Worm (Caenorhabditis elegans): ENCODE measurements around the gene T01H3.3.

DNA sequence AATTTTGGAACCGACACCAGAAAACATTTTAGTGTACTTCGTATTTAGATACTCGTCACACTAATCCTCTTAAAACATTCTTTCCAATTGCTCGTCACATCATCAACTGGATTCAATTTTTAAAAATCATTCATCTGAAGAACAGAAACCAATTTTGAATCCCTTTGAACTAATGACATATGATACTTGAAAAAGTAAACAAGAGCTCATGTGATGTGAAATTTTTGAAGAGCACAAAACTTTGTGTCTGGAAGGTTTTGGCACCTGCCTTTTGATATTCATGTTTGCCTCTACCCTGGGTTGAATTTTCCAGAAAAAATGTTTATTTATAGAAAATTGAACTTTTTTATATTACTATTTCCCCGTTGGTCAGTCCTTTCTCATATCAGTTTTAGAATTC lies 15.1 kb upstream of the T01H3.3 start:
- TF ChIP-seq T22C8.4 (GFP tag; IDR thresholded peaks at IDR 0.05) (no peak), klf-2 (GFP tag; conservative IDR thresholded peaks at IDR 0.05) (no peak), tab-1 (GFP tag; IDR thresholded peaks at IDR 0.05) (no peak)
